Worm (Caenorhabditis elegans): ENCODE measurements around the gene T25B6.3.

- TF ChIP-seq pha-4 (tag; optimal IDR thresholded peaks at IDR 0.05), result no peak
- no peak for TF ChIP-seq somi-1 (GFP tag; optimal IDR thresholded peaks at IDR 0.05)
- TF ChIP-seq snpc-4 (GFP tag; optimal IDR thresholded peaks at IDR 0.05), result no peak
- TF ChIP-seq snpc-4 (tag; optimal IDR thresholded peaks at IDR 0.05), result no peak
Observed at ce11 chrX:9045913-9046312, 18.5 kb downstream of the T25B6.3 start, which contains the start of gene prdm-14.

Measured in whole organism, young adult.